Worm (Caenorhabditis elegans) whole organism, early embryonic: Measurements from ENCODE around the gene imb-2.

Experiments
- ama-1 ChIP-seq: fragments of 150-350 bp; optimal IDR thresholded peaks from 2 replicates; lab custom pipeline; 2014
- ceh-36 ChIP-seq: sonication (generic microtip); optimal IDR thresholded peaks from 2 replicates; lab custom pipeline; 2016; ENCODE audit warnings: missing genetic modification characterization, inconsistent platforms, missing compliant biosample characterization
- ets-7 ChIP-seq: sonication (generic microtip); optimal IDR thresholded peaks from 2 replicates; lab custom pipeline; 2016; ENCODE audit warnings: missing genotype, missing genetic modification characterization, missing compliant biosample characterization

ce11 chrII:14319227-14319626, 46.3 kb upstream of the imb-2 start:
- TF ChIP-seq ets-7 (tag; lab: Kevin White, UChicago) = no peak
- no peak for TF ChIP-seq ceh-36 (tag; lab: Kevin White, UChicago)
- TF ChIP-seq ama-1 (lab: Kevin White, UChicago) = no peak
